Worm (Caenorhabditis elegans) whole organism, late embryonic: ENCODE data around the gene F49H6.12.

Source experiments
- hlh-8 ChIP-seq: sonication (generic microtip); optimal IDR thresholded peaks from 2 replicates; lab custom pipeline; 2016; ENCODE audit warnings: missing genotype, missing genetic modification characterization, missing compliant biosample characterization
- pqm-1 ChIP-seq: sonication (generic microtip); optimal IDR thresholded peaks from 2 replicates; lab custom pipeline; 2016; ENCODE audit warnings: missing genetic modification characterization, missing compliant biosample characterization

ce11 chrV:16974919-16975318 lies 46.3 kb downstream of the F49H6.12 start, which contains the start of gene srx-54:
- TF ChIP-seq pqm-1 (no peak), hlh-8 (tag; lab: Kevin White, UChicago) (no peak)
